Fruit fly (Drosophila melanogaster) whole organism, embryonic: ENCODE data around the gene CG13113.
A peak's percentile ranks its signal among the peaks of the same experiment; 100 is the strongest.

Source experiments
- Bteb2 ChIP-seq: fragments of 200-800 bp; sonication (Bioruptor generic); optimal IDR thresholded peaks from 2 replicates; lab custom pipeline; 2016; ENCODE audit warnings: missing biosample characterization, missing genetic modification characterization
- CG10959 ChIP-seq: fragments of 200-800 bp; sonication (Bioruptor generic); IDR thresholded peaks from 2 replicates; pipeline ENCODE4 v1.3.6; 2022; ENCODE audit warnings: missing biosample characterization, missing genetic modification characterization
- CG12236 ChIP-seq: fragments of 200-800 bp; sonication (Bioruptor generic); optimal IDR thresholded peaks from 2 replicates; lab custom pipeline; 2016; ENCODE audit warnings: missing biosample characterization, missing genetic modification characterization
- CG1233 ChIP-seq: fragments of 200-800 bp; sonication (Bioruptor generic); optimal IDR thresholded peaks from 4 replicates; lab custom pipeline; 2018; ENCODE audit warnings: missing biosample characterization, mild to moderate bottlenecking, missing genetic modification characterization
- CG14441 ChIP-seq: fragments of 200-800 bp; sonication (Bioruptor generic); IDR thresholded peaks from 2 replicates; pipeline ENCODE4 v1.3.6; 2022; ENCODE audit warnings: missing biosample characterization, missing genetic modification characterization
- CG18476 ChIP-seq: fragments of 200-800 bp; sonication (Bioruptor generic); optimal IDR thresholded peaks from 2 replicates; lab custom pipeline; 2016; ENCODE audit warnings: missing biosample characterization, mild to moderate bottlenecking, missing genetic modification characterization
- CG2116 ChIP-seq: fragments of 200-800 bp; sonication (Bioruptor generic); optimal IDR thresholded peaks from 3 replicates; lab custom pipeline; 2018; ENCODE audit warnings: missing biosample characterization, mild to moderate bottlenecking, missing genetic modification characterization
- CG2712 ChIP-seq: fragments of 200-800 bp; optimal IDR thresholded peaks from 3 replicates; lab custom pipeline; 2019; ENCODE audit warnings: missing biosample characterization, mild to moderate bottlenecking, missing genetic modification characterization, moderate library complexity
- CG31224 ChIP-seq: fragments of 200-800 bp; sonication (Bioruptor generic); IDR thresholded peaks from 2 replicates; pipeline ENCODE4 v1.3.6; 2022; ENCODE audit warnings: missing biosample characterization, missing genetic modification characterization
- CG31365 ChIP-seq: fragments of 200-800 bp; sonication (Bioruptor generic); optimal IDR thresholded peaks from 2 replicates; lab custom pipeline; 2018; ENCODE audit warnings: missing biosample characterization, mild to moderate bottlenecking, missing genetic modification characterization
- CG3995 ChIP-seq: fragments of 200-800 bp; sonication (Bioruptor generic); optimal IDR thresholded peaks from 3 replicates; lab custom pipeline; 2016; ENCODE audit warnings: missing biosample characterization, missing genetic modification characterization
- CG4404 ChIP-seq: fragments of 200-800 bp; sonication (Bioruptor generic); IDR thresholded peaks from 2 replicates; pipeline ENCODE4 v1.3.6; 2022; ENCODE audit warnings: missing biosample characterization, missing genetic modification characterization
- CG4424 ChIP-seq: fragments of 200-800 bp; sonication (Bioruptor generic); optimal IDR thresholded peaks from 3 replicates; lab custom pipeline; 2016; ENCODE audit warnings: missing biosample characterization, missing genetic modification characterization
- CG4707 ChIP-seq: fragments of 200-800 bp; sonication (Bioruptor generic); optimal IDR thresholded peaks from 2 replicates; lab custom pipeline; 2018; ENCODE audit warnings: missing biosample characterization, mild to moderate bottlenecking, missing genetic modification characterization, moderate library complexity
- CG4730 ChIP-seq: fragments of 200-800 bp; sonication (Bioruptor generic); IDR thresholded peaks from 2 replicates; pipeline ENCODE4 v1.3.6; 2022; ENCODE audit warnings: missing biosample characterization, missing genetic modification characterization
- CG5180 ChIP-seq: fragments of 200-800 bp; sonication (Bioruptor generic); optimal IDR thresholded peaks from 3 replicates; lab custom pipeline; 2017; ENCODE audit warnings: missing biosample characterization, missing genetic modification characterization, mild to moderate bottlenecking, moderate library complexity, missing genetic modification reagents
- CG6272 ChIP-seq: fragments of 200-800 bp; sonication (Bioruptor generic); IDR thresholded peaks from 2 replicates; pipeline ENCODE4 v1.3.6; 2022; ENCODE audit warnings: missing biosample characterization, missing genetic modification characterization
- CG6791 ChIP-seq: fragments of 200-800 bp; sonication (Bioruptor generic); IDR thresholded peaks from 3 replicates; pipeline ENCODE4 v1.3.6; 2022; ENCODE audit warnings: missing biosample characterization, missing genetic modification characterization; ENCODE audit not compliant: partially characterized antibody
- CG8089 ChIP-seq: fragments of 200-800 bp; sonication (Bioruptor generic); optimal IDR thresholded peaks from 3 replicates; lab custom pipeline; 2016; ENCODE audit warnings: missing biosample characterization, missing genetic modification characterization
- Eip74EF ChIP-seq, 2 experiments: fragments of 200-800 bp in 1 of 2; fragments of >200 bp in 1 of 2; sonication (Bioruptor generic) in 1 of 2; optimal IDR thresholded peaks; 2 replicates each; lab custom pipeline; 2017 to 2019; ENCODE audit warnings: missing biosample characterization in 2 of 2, missing genetic modification characterization in 2 of 2, mild to moderate bottlenecking in 1 of 2, moderate library complexity in 1 of 2
- Fer3 ChIP-seq: fragments of 200-800 bp; sonication (Bioruptor generic); optimal IDR thresholded peaks from 2 replicates; lab custom pipeline; 2018; ENCODE audit warnings: missing biosample characterization, mild to moderate bottlenecking, missing genetic modification characterization, moderate library complexity
- H15 ChIP-seq: fragments of 200-800 bp; sonication (Bioruptor generic); IDR thresholded peaks from 3 replicates; pipeline ENCODE4 v1.3.6; 2022; ENCODE audit warnings: missing biosample characterization, missing genetic modification characterization
- HLH54F ChIP-seq: fragments of 200-800 bp; sonication (Bioruptor generic); optimal IDR thresholded peaks from 3 replicates; lab custom pipeline; 2016; ENCODE audit warnings: missing biosample characterization, missing genetic modification characterization
- HLHmδ ChIP-seq: fragments of 200-800 bp; sonication (Bioruptor generic); optimal IDR thresholded peaks from 2 replicates; lab custom pipeline; 2018; ENCODE audit warnings: missing biosample characterization, mild to moderate bottlenecking, missing genetic modification characterization, moderate library complexity
- Lhr ChIP-seq: fragments of 200-800 bp; sonication (Bioruptor generic); optimal IDR thresholded peaks from 3 replicates; lab custom pipeline; 2017; ENCODE audit warnings: mild to moderate bottlenecking, missing biosample characterization, missing genetic modification reagents, missing genetic modification characterization
- Lim3 ChIP-seq: fragments of 200-800 bp; sonication (Bioruptor generic); IDR thresholded peaks from 2 replicates; pipeline ENCODE4 v1.3.6; 2022; ENCODE audit warnings: missing biosample characterization, missing genetic modification characterization
- MBD-R2 ChIP-seq: fragments of 200-800 bp; sonication (Bioruptor generic); IDR thresholded peaks from 2 replicates; pipeline ENCODE4 v1.3.6; 2022; ENCODE audit warnings: missing biosample characterization, missing genetic modification characterization
- NC2β ChIP-seq: fragments of 200-800 bp; sonication (Bioruptor generic); optimal IDR thresholded peaks from 2 replicates; lab custom pipeline; 2016; ENCODE audit warnings: missing biosample characterization, missing genetic modification characterization
- Neu2 ChIP-seq: fragments of 200-800 bp; sonication (Bioruptor generic); optimal IDR thresholded peaks from 3 replicates; lab custom pipeline; 2016; ENCODE audit warnings: missing biosample characterization, missing genetic modification characterization, borderline replicate concordance
- PHDP ChIP-seq: fragments of 200-800 bp; sonication (Bioruptor generic); optimal IDR thresholded peaks from 3 replicates; lab custom pipeline; 2018; ENCODE audit warnings: missing biosample characterization, mild to moderate bottlenecking, missing genetic modification characterization, moderate library complexity
- Six4 ChIP-seq: fragments of 200-800 bp; sonication (Bioruptor generic); optimal IDR thresholded peaks from 2 replicates; lab custom pipeline; 2016; ENCODE audit warnings: missing biosample characterization, missing genetic modification characterization
- bbx ChIP-seq: fragments of 200-800 bp; sonication (Bioruptor generic); IDR thresholded peaks from 2 replicates; pipeline ENCODE4 v1.3.6; 2022; ENCODE audit warnings: missing biosample characterization, missing genetic modification characterization; ENCODE audit not compliant: partially characterized antibody
- cwo ChIP-seq: fragments of 200-800 bp; sonication (Bioruptor generic); optimal IDR thresholded peaks from 3 replicates; lab custom pipeline; 2017; ENCODE audit warnings: missing biosample characterization, missing genetic modification characterization, mild to moderate bottlenecking, moderate library complexity, missing genetic modification reagents
- grn ChIP-seq: fragments of 200-800 bp; sonication (Bioruptor generic); optimal IDR thresholded peaks from 3 replicates; lab custom pipeline; 2017; ENCODE audit warnings: missing biosample characterization, missing genetic modification characterization
- hb ChIP-seq: fragments of 200-800 bp; sonication (Bioruptor generic); IDR thresholded peaks from 3 replicates; pipeline ENCODE4 v1.3.6; 2022; ENCODE audit warnings: missing biosample characterization, missing genetic modification characterization; ENCODE audit not compliant: partially characterized antibody
- jumu ChIP-seq: fragments of 200-800 bp; sonication (Bioruptor generic); optimal IDR thresholded peaks from 3 replicates; lab custom pipeline; 2016; ENCODE audit warnings: missing biosample characterization, missing genetic modification characterization
- ken ChIP-seq: fragments of 200-800 bp; sonication (Bioruptor generic); IDR thresholded peaks from 3 replicates; pipeline ENCODE4 v1.3.6; 2022; ENCODE audit warnings: missing biosample characterization, missing genetic modification characterization
- p53 ChIP-seq: fragments of 200-800 bp; sonication (Bioruptor generic); optimal IDR thresholded peaks from 2 replicates; lab custom pipeline; 2016; ENCODE audit warnings: missing biosample characterization, missing genetic modification characterization
- pb ChIP-seq: fragments of 200-800 bp; sonication (Bioruptor generic); optimal IDR thresholded peaks from 3 replicates; lab custom pipeline; 2016; ENCODE audit warnings: missing biosample characterization, missing genetic modification characterization
- peb ChIP-seq: fragments of 200-800 bp; sonication (Bioruptor generic); IDR thresholded peaks from 2 replicates; pipeline ENCODE4 v1.3.6; 2022; ENCODE audit warnings: missing biosample characterization, missing genetic modification characterization
- pho ChIP-seq: fragments of 200-800 bp; sonication (Bioruptor generic); optimal IDR thresholded peaks from 2 replicates; lab custom pipeline; 2016; ENCODE audit warnings: missing biosample characterization, missing genetic modification characterization
- repo ChIP-seq: fragments of 200-800 bp; sonication (Bioruptor generic); optimal IDR thresholded peaks from 2 replicates; lab custom pipeline; 2016; ENCODE audit warnings: missing biosample characterization, missing genetic modification characterization
- sima ChIP-seq: fragments of 200-800 bp; sonication (Bioruptor generic); optimal IDR thresholded peaks from 2 replicates; lab custom pipeline; 2016; ENCODE audit warnings: missing biosample characterization, missing genetic modification characterization
- ssp ChIP-seq: fragments of 200-800 bp; sonication (Bioruptor generic); IDR thresholded peaks from 2 replicates; pipeline ENCODE4 v1.3.6; 2022; ENCODE audit warnings: missing biosample characterization, missing genetic modification characterization
- sug ChIP-seq: fragments of 200-800 bp; optimal IDR thresholded peaks from 2 replicates; lab custom pipeline; 2019; ENCODE audit warnings: missing biosample characterization, mild to moderate bottlenecking, missing genetic modification characterization, moderate library complexity
- tio ChIP-seq: fragments of 200-800 bp; sonication (Bioruptor generic); optimal IDR thresholded peaks from 2 replicates; lab custom pipeline; 2017; ENCODE audit warnings: missing biosample characterization, missing genetic modification characterization, inconsistent platforms
- twi ChIP-seq: fragments of 200-800 bp; optimal IDR thresholded peaks from 2 replicates; lab custom pipeline; 2019; ENCODE audit warnings: missing biosample characterization, mild to moderate bottlenecking, missing genetic modification characterization, moderate library complexity
- unpg ChIP-seq: fragments of 200-800 bp; sonication (Bioruptor generic); optimal IDR thresholded peaks from 3 replicates; lab custom pipeline; 2018; ENCODE audit warnings: missing biosample characterization, mild to moderate bottlenecking, missing genetic modification characterization, moderate library complexity
- usp ChIP-seq: fragments of >200 bp; optimal IDR thresholded peaks from 2 replicates; lab custom pipeline; 2017; ENCODE audit warnings: missing biosample characterization, missing genetic modification characterization

The CG13113 gene

dm6 chr2L:9498185-9498984, 45.6 kb upstream of the CG13113 start (continued):
- TF ChIP-seq CG14441 (GFP tag; lab: Robert Waterston, UW) (peak; percentile 80), sug (peak; percentile 89), HLH54F (GFP tag; lab: Kevin White, UChicago) (peak; percentile 38), CG3995 (GFP tag; lab: Kevin White, UChicago) (no peak), bbx (GFP tag; lab: Robert Waterston, UW) (no peak), sima (GFP tag; lab: Kevin White, UChicago) (no peak), twi (tag; lab: Kevin White, UChicago) (no peak), CG18476 (GFP tag; lab: Kevin White, UChicago) (peak; percentile 34), MBD-R2 (GFP tag; lab: Robert Waterston, UW) (no peak; the same call in 1 of the 2 replicates), Eip74EF (GFP tag; optimal IDR thresholded peaks at IDR 0.05; lab: Kevin White, UChicago) (peak in 1 of 2 experiments; percentile 60), H15 (GFP tag; lab: Robert Waterston, UW) (peak; percentile 56; the same call in 1 of the 3 replicates), ken (GFP tag; lab: Robert Waterston, UW) (no peak), CG6272 (GFP tag; lab: Robert Waterston, UW) (0 out of 2 replicates have a peak, but pooled peaks have one; percentile 30), Lhr (no peak), CG4707 (GFP tag; lab: Kevin White, UChicago) (no peak), Neu2 (no peak), grn (GFP tag; lab: Kevin White, UChicago) (peak; percentile 57), pb (GFP tag; lab: Kevin White, UChicago) (no peak), CG8089 (GFP tag; lab: Kevin White, UChicago) (no peak), CG5180 (GFP tag; lab: Kevin White, UChicago) (peak; percentile 19), cwo (peak; percentile 88), usp (no peak), PHDP (tag; lab: Kevin White, UChicago) (peak; percentile 57), CG1233 (GFP tag; lab: Kevin White, UChicago) (peak; percentile 38), CG2116 (GFP tag; lab: Kevin White, UChicago) (no peak), CG2712 (tag; lab: Kevin White, UChicago) (peak; percentile 75), CG31365 (tag; lab: Kevin White, UChicago) (no peak), pho (GFP tag; lab: Kevin White, UChicago) (peak; percentile 44), repo (GFP tag; lab: Kevin White, UChicago) (peak; percentile 44), Lim3 (GFP tag; lab: Robert Waterston, UW) (no peak), hb (GFP tag; lab: Robert Waterston, UW) (no peak), CG31224 (peak; percentile 51), CG6791 (no peak), CG4730 (GFP tag; lab: Robert Waterston, UW) (peak; percentile 62), p53 (GFP tag; lab: Kevin White, UChicago) (no peak), CG10959 (GFP tag; lab: Robert Waterston, UW) (no peak), peb (GFP tag; lab: Robert Waterston, UW) (0 out of 2 replicates have a peak, but pooled peaks have one; percentile 34), CG4404 (GFP tag; lab: Robert Waterston, UW) (peak; percentile 47), HLHmδ (GFP tag; lab: Kevin White, UChicago) (no peak), unpg (GFP tag; lab: Kevin White, UChicago) (peak; percentile 46), CG12236 (no peak), NC2β (peak; percentile 8), ssp (GFP tag; lab: Robert Waterston, UW) (no peak), CG4424 (peak; percentile 67), Six4 (GFP tag; lab: Kevin White, UChicago) (peak; percentile 32), tio (GFP tag; lab: Kevin White, UChicago) (peak; percentile 50), Fer3 (tag; lab: Kevin White, UChicago) (peak; percentile 72), jumu (GFP tag; lab: Kevin White, UChicago) (no peak), Bteb2 (GFP tag; lab: Kevin White, UChicago) (no peak)
